Worm (Caenorhabditis elegans) whole organism, L3 larva: Measurements from ENCODE around the gene rnp-7.
A peak's percentile ranks its signal among the peaks of the same experiment; 100 is the strongest.

Experiments
- ZK546.5 ChIP-seq: sonication (generic microtip); optimal IDR thresholded peaks from 2 replicates; lab custom pipeline; 2017; ENCODE audit warnings: missing biosample characterization, missing genetic modification characterization
- aly-2 ChIP-seq: fragments of 150-350 bp; optimal IDR thresholded peaks from 2 replicates; lab custom pipeline; 2014; ENCODE audit warnings: missing biosample characterization, missing genetic modification characterization
- ama-1 ChIP-seq: fragments of 150-350 bp; optimal IDR thresholded peaks from 2 replicates; lab custom pipeline; 2018
- ceh-16 ChIP-seq: sonication (generic microtip); optimal IDR thresholded peaks from 2 replicates; lab custom pipeline; 2017; ENCODE audit warnings: missing biosample characterization, missing genetic modification characterization
- ceh-9 ChIP-seq: sonication (generic microtip); optimal IDR thresholded peaks from 2 replicates; lab custom pipeline; 2018; ENCODE audit warnings: missing biosample characterization, missing genetic modification characterization
- daf-12 ChIP-seq: fragments of 150-350 bp; optimal IDR thresholded peaks from 2 replicates; lab custom pipeline; 2014; ENCODE audit warnings: missing biosample characterization, missing genetic modification reagents, missing genetic modification characterization
- egl-5 ChIP-seq: fragments of 150-350 bp; optimal IDR thresholded peaks from 2 replicates; lab custom pipeline; 2017; ENCODE audit warnings: missing biosample characterization, missing genetic modification reagents, missing genetic modification characterization, inconsistent platforms
- elt-1 ChIP-seq: fragments of 150-350 bp; optimal IDR thresholded peaks from 2 replicates; lab custom pipeline; 2014; ENCODE audit warnings: missing biosample characterization, missing genetic modification characterization
- elt-2 ChIP-seq: sonication (generic microtip); optimal IDR thresholded peaks from 2 replicates; lab custom pipeline; 2016; ENCODE audit warnings: missing genetic modification reagents, mild to moderate bottlenecking, missing genetic modification characterization, missing compliant biosample characterization
- elt-3 ChIP-seq, 3 experiments: fragments of 150-350 bp in 1 of 3; sonication (generic microtip) in 2 of 3; optimal IDR thresholded peaks; 2 replicates in 2 of 3; 4 replicates in 1 of 3; lab custom pipeline; 2014 to 2017; ENCODE audit warnings: missing biosample characterization in 3 of 3, missing genetic modification characterization in 3 of 3
- eor-1 ChIP-seq, 2 experiments: fragments of 150-350 bp; optimal IDR thresholded peaks; 2 replicates each; lab custom pipeline; 2014 to 2018; ENCODE audit warnings: missing biosample characterization in 2 of 2, missing genetic modification characterization in 2 of 2
- fkh-10 ChIP-seq: sonication (generic microtip); optimal IDR thresholded peaks from 2 replicates; lab custom pipeline; 2017; ENCODE audit warnings: missing biosample characterization, missing genetic modification reagents, missing genetic modification characterization
- fkh-2 ChIP-seq: fragments of 150-350 bp; optimal IDR thresholded peaks from 2 replicates; lab custom pipeline; 2014; ENCODE audit warnings: missing biosample characterization, missing genetic modification reagents, missing genetic modification characterization
- fos-1 ChIP-seq: fragments of 150-350 bp; optimal IDR thresholded peaks from 2 replicates; lab custom pipeline; 2014; ENCODE audit warnings: missing biosample characterization, missing genetic modification characterization
- jun-1 ChIP-seq: fragments of 150-350 bp; optimal IDR thresholded peaks from 2 replicates; lab custom pipeline; 2014; ENCODE audit warnings: missing biosample characterization, missing genetic modification reagents, missing genetic modification characterization
- lin-15B ChIP-seq: fragments of 150-350 bp; optimal IDR thresholded peaks from 2 replicates; lab custom pipeline; 2014; ENCODE audit warnings: missing biosample characterization, missing genetic modification characterization
- lin-39 ChIP-seq: fragments of 150-350 bp; optimal IDR thresholded peaks from 2 replicates; lab custom pipeline; 2018; ENCODE audit warnings: missing biosample characterization, missing genetic modification reagents, missing genetic modification characterization
- lsy-12 ChIP-seq: sonication (generic microtip); optimal IDR thresholded peaks from 2 replicates; lab custom pipeline; 2016; ENCODE audit warnings: mild to moderate bottlenecking, missing genetic modification characterization, missing compliant biosample characterization
- mdl-1 ChIP-seq: fragments of 150-350 bp; optimal IDR thresholded peaks from 2 replicates; lab custom pipeline; 2014; ENCODE audit warnings: missing biosample characterization, missing genetic modification characterization
- mml-1 ChIP-seq: fragments of 150-350 bp; sonication (generic microtip); optimal IDR thresholded peaks from 3 replicates; lab custom pipeline; 2014; ENCODE audit warnings: missing biosample characterization, missing genetic modification characterization
- nfya-1 ChIP-seq: sonication (generic microtip); optimal IDR thresholded peaks from 2 replicates; lab custom pipeline; 2017; ENCODE audit warnings: missing genetic modification characterization, mild to moderate bottlenecking, missing compliant biosample characterization, antibody characterized with exemption, moderate library complexity; ENCODE audit not compliant: insufficient read depth
- nhr-11 ChIP-seq: fragments of 150-350 bp; optimal IDR thresholded peaks from 2 replicates; lab custom pipeline; 2014; ENCODE audit warnings: missing biosample characterization, missing genetic modification characterization
- nhr-12 ChIP-seq: fragments of 150-350 bp; optimal IDR thresholded peaks from 2 replicates; lab custom pipeline; 2014; ENCODE audit warnings: missing biosample characterization, missing genetic modification characterization
- nhr-23 ChIP-seq: fragments of 150-350 bp; optimal IDR thresholded peaks from 2 replicates; lab custom pipeline; 2014; ENCODE audit warnings: missing biosample characterization, missing genetic modification reagents, missing genetic modification characterization
- nhr-237 ChIP-seq: fragments of 150-350 bp; optimal IDR thresholded peaks from 2 replicates; lab custom pipeline; 2014; ENCODE audit warnings: missing biosample characterization, missing genetic modification characterization
- nhr-25 ChIP-seq: sonication (generic microtip); optimal IDR thresholded peaks from 2 replicates; lab custom pipeline; 2017; ENCODE audit warnings: missing biosample characterization, missing genetic modification characterization
- nhr-28 ChIP-seq: fragments of 150-350 bp; optimal IDR thresholded peaks from 2 replicates; lab custom pipeline; 2014; ENCODE audit warnings: missing biosample characterization, missing genetic modification characterization
- nhr-43 ChIP-seq: sonication (generic microtip); optimal IDR thresholded peaks from 2 replicates; lab custom pipeline; 2016; ENCODE audit warnings: mild to moderate bottlenecking, missing genetic modification characterization, missing compliant biosample characterization; ENCODE audit not compliant: poor library complexity, severe bottlenecking
- nhr-67 ChIP-seq: fragments of 150-350 bp; optimal IDR thresholded peaks from 2 replicates; lab custom pipeline; 2014; ENCODE audit warnings: missing biosample characterization, missing genetic modification characterization
- nhr-76 ChIP-seq: fragments of 150-350 bp; sonication (generic microtip); optimal IDR thresholded peaks from 5 replicates; lab custom pipeline; 2014; ENCODE audit warnings: missing biosample characterization, missing genetic modification characterization
- nhr-77 ChIP-seq: fragments of 150-350 bp; optimal IDR thresholded peaks from 2 replicates; lab custom pipeline; 2014; ENCODE audit warnings: missing biosample characterization, missing genetic modification characterization
- pha-4 ChIP-seq: fragments of 150-350 bp; optimal IDR thresholded peaks from 2 replicates; lab custom pipeline; 2014; ENCODE audit warnings: missing biosample characterization, missing genetic modification reagents, missing genetic modification characterization
- pqm-1 ChIP-seq: fragments of 150-350 bp; optimal IDR thresholded peaks from 2 replicates; lab custom pipeline; 2017; ENCODE audit warnings: missing biosample characterization, missing genetic modification characterization, inconsistent platforms
- sea-2 ChIP-seq: fragments of 150-350 bp; sonication (generic microtip); optimal IDR thresholded peaks from 4 replicates; lab custom pipeline; 2014; ENCODE audit warnings: missing biosample characterization, missing genetic modification reagents, missing genetic modification characterization
- skn-1 ChIP-seq: fragments of 150-350 bp; optimal IDR thresholded peaks from 2 replicates; lab custom pipeline; 2014; ENCODE audit warnings: missing biosample characterization, missing genetic modification characterization
- snpc-4 ChIP-seq: fragments of 150-350 bp; optimal IDR thresholded peaks from 2 replicates; lab custom pipeline; 2014; ENCODE audit warnings: missing biosample characterization, missing genetic modification characterization
- tbx-2 ChIP-seq: sonication (generic microtip); optimal IDR thresholded peaks from 2 replicates; lab custom pipeline; 2016; ENCODE audit warnings: mild to moderate bottlenecking, missing genetic modification characterization, missing compliant biosample characterization
- unc-39 ChIP-seq: sonication (generic microtip); optimal IDR thresholded peaks from 4 replicates; lab custom pipeline; 2017; ENCODE audit warnings: missing biosample characterization, missing genetic modification characterization
- ztf-11 ChIP-seq: fragments of 150-350 bp; optimal IDR thresholded peaks from 2 replicates; lab custom pipeline; 2014; ENCODE audit warnings: missing biosample characterization, missing genetic modification characterization
- ztf-4 ChIP-seq: fragments of 150-350 bp; optimal IDR thresholded peaks from 2 replicates; lab custom pipeline; 2014; ENCODE audit warnings: missing biosample characterization, missing genetic modification characterization

The rnp-7 gene

DNA sequence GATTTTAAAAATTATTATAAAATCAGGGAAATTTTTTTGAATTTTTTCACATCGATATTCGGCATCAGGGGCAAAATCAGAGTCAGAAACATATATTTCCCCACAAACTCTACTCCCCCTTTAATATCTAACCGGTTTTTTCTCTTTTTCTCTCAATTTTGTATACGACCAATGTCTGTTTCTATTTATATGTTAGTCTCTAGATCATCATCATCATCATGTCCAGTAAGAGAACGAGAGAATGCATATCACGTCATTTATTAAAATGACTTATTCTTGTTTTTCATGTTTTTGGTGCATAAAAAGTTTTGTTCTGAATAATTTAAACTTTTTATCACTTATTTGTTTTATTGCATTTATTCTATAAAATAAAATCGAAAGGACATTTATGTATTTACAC lies 8.4 kb downstream of the rnp-7 start:
- TF ChIP-seq ztf-4 (tag; lab: Kevin White, UChicago) (no peak), fkh-2 (tag; lab: Kevin White, UChicago) (no peak), ztf-11 (tag; lab: Kevin White, UChicago) (no peak), nhr-23 (tag; lab: Kevin White, UChicago) (peak; percentile 37), ZK546.5 (tag; lab: Kevin White, UChicago) (no peak)

DNA sequence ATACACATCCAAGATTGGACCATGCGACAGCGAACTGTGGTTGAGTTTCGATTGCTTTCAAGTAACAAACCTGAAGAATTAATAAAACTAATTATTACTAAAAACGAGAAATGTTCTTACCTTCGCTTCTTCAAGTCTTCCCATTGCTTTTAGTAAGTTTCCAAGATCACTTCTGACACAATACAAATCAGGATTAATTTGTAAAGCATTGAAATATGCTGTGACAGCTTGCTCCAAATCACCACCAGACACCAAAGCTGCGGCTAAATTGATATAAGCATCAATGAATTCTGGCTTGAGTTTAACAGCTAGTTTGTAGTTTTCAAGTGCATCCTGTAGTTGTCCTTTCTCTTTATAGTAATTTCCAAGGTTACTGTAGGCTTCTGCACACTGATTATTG lies 10.8 kb downstream of the rnp-7 start:
- TF ChIP-seq jun-1 (tag; lab: Kevin White, UChicago): no peak
- no peak for TF ChIP-seq snpc-4 (tag; lab: Kevin White, UChicago)
- no peak for TF ChIP-seq nhr-237
- no peak for TF ChIP-seq nhr-77 (tag; lab: Kevin White, UChicago)
- no peak for TF ChIP-seq ceh-16 (tag; lab: Kevin White, UChicago)
- no peak for TF ChIP-seq pqm-1 (tag; lab: Kevin White, UChicago)
- TF ChIP-seq mml-1 (tag; lab: Kevin White, UChicago): no peak
- TF ChIP-seq nhr-23 (tag; lab: Kevin White, UChicago): no peak
- no peak for TF ChIP-seq pha-4 (tag; lab: Kevin White, UChicago)
- TF ChIP-seq tbx-2 (tag; lab: Kevin White, UChicago): no peak
- no peak for TF ChIP-seq unc-39
- no peak for TF ChIP-seq skn-1
- no peak for TF ChIP-seq nhr-11
- no peak for TF ChIP-seq nfya-1 (tag; lab: Kevin White, UChicago)
- TF ChIP-seq nhr-25 (tag; lab: Kevin White, UChicago): no peak
- TF ChIP-seq lin-39 (tag; lab: Kevin White, UChicago): no peak

DNA sequence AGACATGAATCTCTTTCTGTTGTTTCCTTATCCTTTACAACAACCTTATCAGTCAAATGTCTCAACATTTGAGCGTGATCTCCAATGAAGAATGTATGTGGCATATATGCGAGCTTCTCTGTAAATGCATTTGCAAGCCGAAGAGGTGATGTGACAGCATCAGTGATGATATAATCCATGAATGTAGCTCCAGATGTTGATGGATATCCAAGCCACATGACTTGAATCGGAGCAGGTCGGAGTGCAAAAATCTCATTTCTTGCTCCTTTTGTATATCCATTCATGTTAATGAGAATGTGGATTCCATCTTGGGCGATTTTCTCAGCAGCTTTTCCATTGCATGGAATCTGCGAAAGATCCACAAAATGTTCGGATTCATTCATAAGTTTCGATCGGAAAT lies 12.8 kb downstream of the rnp-7 start:
- no peak for TF ChIP-seq skn-1
- no peak for TF ChIP-seq nhr-67 (tag; lab: Kevin White, UChicago)
- no peak for TF ChIP-seq fkh-2 (tag; lab: Kevin White, UChicago)
- no peak for TF ChIP-seq nhr-25 (tag; lab: Kevin White, UChicago)
- TF ChIP-seq nhr-12 (tag; lab: Kevin White, UChicago): no peak
- no peak for TF ChIP-seq aly-2 (tag; lab: Kevin White, UChicago)
- no peak for TF ChIP-seq ceh-9 (tag; lab: Kevin White, UChicago)
- no peak for TF ChIP-seq pha-4 (tag; lab: Kevin White, UChicago)
- no peak for TF ChIP-seq nhr-23 (tag; lab: Kevin White, UChicago)
- TF ChIP-seq mdl-1 (tag; lab: Kevin White, UChicago): no peak
- no peak for TF ChIP-seq nfya-1 (tag; lab: Kevin White, UChicago)
- no peak for TF ChIP-seq nhr-43 (tag; lab: Kevin White, UChicago)

DNA sequence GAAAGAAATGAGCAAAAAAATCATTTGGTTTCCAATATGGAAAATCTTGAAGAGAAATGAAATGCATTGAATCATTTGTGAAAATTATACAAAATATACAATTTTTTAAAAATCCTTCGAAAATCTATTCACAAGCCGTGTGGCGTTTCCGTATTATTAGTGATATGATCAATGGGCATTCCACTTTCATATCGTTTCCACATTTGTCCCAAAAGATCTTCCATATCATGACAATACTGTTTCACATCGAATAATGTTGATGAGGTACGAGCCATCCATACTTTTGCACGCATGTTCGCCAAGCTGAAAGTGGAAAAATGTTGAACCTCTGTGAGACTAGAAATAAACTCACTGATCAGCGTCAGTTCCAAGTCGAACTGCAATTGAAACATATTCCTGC lies 14.6 kb downstream of the rnp-7 start:
- TF ChIP-seq lin-15B (tag; lab: Kevin White, UChicago) (no peak), pqm-1 (tag; lab: Kevin White, UChicago) (no peak)

DNA sequence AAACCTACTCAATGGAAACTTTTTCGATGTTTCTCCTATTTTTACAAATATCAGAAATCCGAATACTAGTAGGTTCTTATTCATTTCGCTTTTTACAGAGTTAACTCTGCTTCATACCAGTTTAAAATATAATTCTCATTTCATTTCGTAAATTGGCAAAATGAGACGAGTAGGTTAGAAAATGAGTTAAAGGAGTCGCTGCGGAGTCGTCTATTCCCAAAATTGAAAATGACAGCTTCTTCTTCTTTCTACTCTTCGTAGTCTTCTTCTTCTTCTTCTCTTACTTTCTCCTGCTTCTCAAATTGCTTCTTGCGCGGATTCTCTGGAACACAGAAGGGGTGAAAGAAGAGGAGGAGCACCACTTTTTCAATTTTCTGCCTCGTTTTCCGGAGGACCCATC lies 16.2 kb downstream of the rnp-7 start, which contains the start of gene glr-2:
Gene glr-2, minus strand, starts transcription at position 211 of the 400 bp plus-strand sequence.
- TF ChIP-seq tbx-2 (tag; lab: Kevin White, UChicago) (no peak), mdl-1 (tag; lab: Kevin White, UChicago) (no peak), aly-2 (tag; lab: Kevin White, UChicago) (no peak), nhr-28 (tag; lab: Kevin White, UChicago) (no peak), lin-39 (tag; lab: Kevin White, UChicago) (no peak), daf-12 (tag; lab: Kevin White, UChicago) (no peak), fkh-10 (GFP tag; lab: Kevin White, UChicago) (no peak), egl-5 (tag; lab: Kevin White, UChicago) (no peak), ceh-9 (tag; lab: Kevin White, UChicago) (no peak), ZK546.5 (tag; lab: Kevin White, UChicago) (no peak)

DNA sequence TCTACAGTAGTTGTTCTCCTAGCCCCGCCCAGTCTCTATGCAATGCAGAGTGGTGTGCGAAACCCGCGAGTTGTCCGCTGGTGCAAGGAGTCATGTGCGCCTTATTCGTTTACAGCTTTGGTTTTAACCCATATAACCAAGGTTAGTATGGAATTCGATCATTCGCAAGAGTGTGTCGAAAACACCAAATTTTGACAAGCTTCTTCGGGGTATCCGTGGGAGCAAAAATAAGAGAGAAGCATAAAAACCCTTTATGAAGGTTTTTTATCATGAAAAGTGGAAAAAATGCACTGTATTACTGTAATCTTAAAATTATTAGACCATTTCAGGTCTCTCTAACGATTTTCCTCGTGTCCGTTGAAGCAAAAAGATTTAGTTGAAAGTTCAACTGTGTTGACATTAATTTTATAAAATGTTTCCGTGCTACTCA lies 18.8 kb downstream of the rnp-7 start:
- TF ChIP-seq fos-1: no peak
- no peak for TF ChIP-seq nhr-67 (tag; lab: Kevin White, UChicago)
- TF ChIP-seq nhr-43 (tag; lab: Kevin White, UChicago): no peak
- no peak for TF ChIP-seq eor-1 (tag; optimal IDR thresholded peaks at IDR 0.05; lab: Kevin White, UChicago)
- no peak for TF ChIP-seq nhr-77 (tag; lab: Kevin White, UChicago)
- peak; percentile 97 for TF ChIP-seq snpc-4 (tag; lab: Kevin White, UChicago)
- no peak for TF ChIP-seq nhr-23 (tag; lab: Kevin White, UChicago)
- no peak for TF ChIP-seq jun-1 (tag; lab: Kevin White, UChicago)
- TF ChIP-seq nhr-11: no peak
- no peak for TF ChIP-seq elt-3 (tag; optimal IDR thresholded peaks at IDR 0.05; lab: Kevin White, UChicago)
- no peak for TF ChIP-seq nhr-237
- no peak for TF ChIP-seq aly-2 (tag; lab: Kevin White, UChicago)
- TF ChIP-seq mml-1 (tag; lab: Kevin White, UChicago): no peak
- TF ChIP-seq nhr-12 (tag; lab: Kevin White, UChicago): no peak
- no peak for TF ChIP-seq mdl-1 (tag; lab: Kevin White, UChicago)
- TF ChIP-seq sea-2 (GFP tag; lab: Kevin White, UChicago): no peak
- no peak for TF ChIP-seq elt-1 (tag; lab: Kevin White, UChicago)
- TF ChIP-seq nhr-76 (tag; lab: Kevin White, UChicago): no peak
- peak; percentile 26 for TF ChIP-seq elt-2 (tag; lab: Kevin White, UChicago)
- TF ChIP-seq ama-1 (lab: Kevin White, UChicago): peak; percentile 76
- TF ChIP-seq tbx-2 (tag; lab: Kevin White, UChicago): no peak
- TF ChIP-seq lsy-12 (tag; lab: Kevin White, UChicago): no peak
